Worm (Caenorhabditis elegans) whole organism, L4/young adult: Measurements from ENCODE around the gene pes-1.

Experiments used
- W03F9.2 ChIP-seq: fragments of 150-350 bp; optimal IDR thresholded peaks from 2 replicates; lab custom pipeline; 2014; ENCODE audit warnings: missing biosample characterization, missing genetic modification characterization
- dao-5 ChIP-seq: sonication (generic microtip); optimal IDR thresholded peaks from 2 replicates; lab custom pipeline; 2016; ENCODE audit warnings: missing genotype, missing genetic modification characterization, moderate library complexity, missing compliant biosample characterization

- no peak for TF ChIP-seq W03F9.2 (tag; lab: Kevin White, UChicago)
- no peak for TF ChIP-seq dao-5 (tag; lab: Kevin White, UChicago)
Observed at ce11 chrIV:4996956-4997355, 5.6 kb upstream of the pes-1 start.
